Fruit fly (Drosophila melanogaster) whole organism, wandering third instar larva: Measurements from ENCODE around the gene psidin.

Experiments
- Jra ChIP-seq: sonication (Bioruptor generic); optimal IDR thresholded peaks from 2 replicates; lab custom pipeline; 2016; ENCODE audit warnings: missing biosample characterization, missing genetic modification characterization
- OdsH ChIP-seq: fragments of 200-800 bp; sonication (Bioruptor generic); optimal IDR thresholded peaks from 2 replicates; lab custom pipeline; 2016; ENCODE audit warnings: missing biosample characterization, mild to moderate bottlenecking, missing genetic modification characterization
- brk ChIP-seq: fragments of 200-800 bp; sonication (Bioruptor generic); optimal IDR thresholded peaks from 2 replicates; lab custom pipeline; 2016; ENCODE audit warnings: missing biosample characterization, mild to moderate bottlenecking, missing genetic modification characterization
- foxo ChIP-seq, 2 experiments: fragments of 200-800 bp; sonication (Bioruptor generic); optimal IDR thresholded peaks; 2 replicates in 1 of 2; 3 replicates in 1 of 2; lab custom pipeline; 2016 to 2017; ENCODE audit warnings: missing biosample characterization in 2 of 2, missing genetic modification characterization in 2 of 2
- tai ChIP-seq: sonication (Bioruptor generic); optimal IDR thresholded peaks from 2 replicates; lab custom pipeline; 2016; ENCODE audit warnings: missing biosample characterization, missing genetic modification characterization

dm6 chr3R:20010942-20011341 lies 10.6 kb upstream of the psidin start:
- no peak for TF ChIP-seq tai
- TF ChIP-seq OdsH: no peak
- TF ChIP-seq Jra (GFP tag; lab: Kevin White, UChicago): no peak
- no peak for TF ChIP-seq foxo (GFP tag; optimal IDR thresholded peaks at IDR 0.05; lab: Kevin White, UChicago)
- no peak for TF ChIP-seq brk (GFP tag; lab: Kevin White, UChicago)
